Worm (Caenorhabditis elegans) whole organism, L2 larva: ENCODE data around the gene str-88.

ENCODE experiments used
- aly-2 ChIP-seq: fragments of 150-350 bp; optimal IDR thresholded peaks from 2 replicates; lab custom pipeline; 2014; ENCODE audit warnings: missing biosample characterization, missing genetic modification characterization
- ama-1 ChIP-seq: fragments of 150-350 bp; optimal IDR thresholded peaks from 2 replicates; lab custom pipeline; 2018; ENCODE audit warnings: inconsistent platforms
- elt-1 ChIP-seq: fragments of 150-350 bp; optimal IDR thresholded peaks from 2 replicates; lab custom pipeline; 2014; ENCODE audit warnings: missing biosample characterization, missing genetic modification characterization
- fos-1 ChIP-seq: fragments of 150-350 bp; optimal IDR thresholded peaks from 2 replicates; lab custom pipeline; 2014; ENCODE audit warnings: missing biosample characterization, missing genetic modification characterization
- lin-11 ChIP-seq: fragments of 150-350 bp; sonication (generic microtip); optimal IDR thresholded peaks from 2 replicates; lab custom pipeline; 2014; ENCODE audit warnings: missing biosample characterization, missing genetic modification characterization, inconsistent platforms, mixed read lengths
- lin-39 ChIP-seq: fragments of 150-350 bp; optimal IDR thresholded peaks from 2 replicates; lab custom pipeline; 2014; ENCODE audit warnings: missing biosample characterization, missing genetic modification reagents, missing genetic modification characterization
- lsy-2 ChIP-seq, 2 experiments: fragments of 150-350 bp in 1 of 2; sonication (generic microtip) in 1 of 2; optimal IDR thresholded peaks; 2 replicates each; lab custom pipeline; 2014 to 2017; ENCODE audit warnings: missing biosample characterization in 2 of 2, missing genetic modification characterization in 2 of 2
- nhr-237 ChIP-seq: fragments of 150-350 bp; optimal IDR thresholded peaks from 2 replicates; lab custom pipeline; 2014; ENCODE audit warnings: missing biosample characterization, missing genetic modification characterization
- nhr-6 ChIP-seq: fragments of 150-350 bp; optimal IDR thresholded peaks from 2 replicates; lab custom pipeline; 2014; ENCODE audit warnings: missing biosample characterization, missing genetic modification characterization
- skn-1 ChIP-seq: sonication (generic microtip); optimal IDR thresholded peaks from 2 replicates; lab custom pipeline; 2017; ENCODE audit warnings: missing biosample characterization, missing genetic modification characterization
- unc-62 ChIP-seq: fragments of 150-350 bp; optimal IDR thresholded peaks from 2 replicates; lab custom pipeline; 2014; ENCODE audit warnings: missing biosample characterization, missing genetic modification reagents, missing genetic modification characterization
- ztf-1 ChIP-seq: fragments of 200-800 bp; sonication (Bioruptor generic); conservative IDR thresholded peaks from 2 replicates; pipeline ENCODE4 v1.3.6; 2022; ENCODE audit warnings: missing genetic modification characterization, missing compliant biosample characterization

ce11 chrV:15341404-15341803 lies 42.2 kb downstream of the str-88 start, which contains the start of gene clec-229:
- TF ChIP-seq aly-2, result no peak
- TF ChIP-seq fos-1 (tag; lab: Kevin White, UChicago), result no peak
- no peak for TF ChIP-seq nhr-6
- TF ChIP-seq ama-1, result no peak
- no peak for TF ChIP-seq lin-11 (tag; lab: Kevin White, UChicago)
- TF ChIP-seq elt-1, result no peak
- no peak for TF ChIP-seq lin-39
- no peak for TF ChIP-seq skn-1 (tag; lab: Kevin White, UChicago)
- no peak for TF ChIP-seq ztf-1
- no peak for TF ChIP-seq lsy-2 (tag; optimal IDR thresholded peaks at IDR 0.05; lab: Kevin White, UChicago)
- no peak for TF ChIP-seq unc-62
- no peak for TF ChIP-seq nhr-237 (tag; lab: Kevin White, UChicago)
